Fruit fly (Drosophila melanogaster) whole organism, wandering third instar larva: ENCODE measurements around the gene SREBP.

Experiments
- CG32264 ChIP-seq: fragments of 200-800 bp; sonication (Bioruptor generic); optimal IDR thresholded peaks from 2 replicates; lab custom pipeline; 2016; ENCODE audit warnings: missing biosample characterization, missing genetic modification characterization
- CG9705 ChIP-seq: fragments of 200-800 bp; sonication (Bioruptor generic); optimal IDR thresholded peaks from 2 replicates; lab custom pipeline; 2018; ENCODE audit warnings: missing biosample characterization, mild to moderate bottlenecking, missing genetic modification characterization
- CrebA ChIP-seq: fragments of 200-800 bp; sonication (Bioruptor generic); optimal IDR thresholded peaks from 2 replicates; lab custom pipeline; 2016; ENCODE audit warnings: missing biosample characterization, mild to moderate bottlenecking, missing genetic modification characterization, borderline replicate concordance
- Dfd ChIP-seq: fragments of >200 bp; optimal IDR thresholded peaks from 2 replicates; lab custom pipeline; 2017; ENCODE audit warnings: missing biosample characterization, missing genetic modification characterization
- Dif ChIP-seq: fragments of 200-275, 200-300 bp; sonication (Bioruptor generic); optimal IDR thresholded peaks from 2 replicates; lab custom pipeline; 2018; ENCODE audit warnings: missing biosample characterization, missing genetic modification characterization; ENCODE audit not compliant: partially characterized antibody
- GATAd ChIP-seq: sonication (Bioruptor generic); optimal IDR thresholded peaks from 2 replicates; lab custom pipeline; 2016; ENCODE audit warnings: missing biosample characterization, missing genetic modification characterization
- HLH106 ChIP-seq: fragments of 200-800 bp; optimal IDR thresholded peaks from 3 replicates; lab custom pipeline; 2019; ENCODE audit warnings: missing biosample characterization, mild to moderate bottlenecking, missing genetic modification characterization, moderate library complexity
- Hnf4 ChIP-seq: fragments of 200-800 bp; sonication (Bioruptor generic); optimal IDR thresholded peaks from 2 replicates; lab custom pipeline; 2016; ENCODE audit warnings: missing biosample characterization, mild to moderate bottlenecking, missing genetic modification characterization
- Hr78 ChIP-seq: fragments of >200 bp; optimal IDR thresholded peaks from 2 replicates; lab custom pipeline; 2017; ENCODE audit warnings: missing biosample characterization, missing genetic modification characterization
- Hr83 ChIP-seq: fragments of 200-300 bp; sonication (Bioruptor generic); optimal IDR thresholded peaks from 2 replicates; lab custom pipeline; 2016; ENCODE audit warnings: missing biosample characterization, mild to moderate bottlenecking, missing genetic modification characterization, moderate library complexity; ENCODE audit not compliant: poor library complexity, severe bottlenecking
- Jra ChIP-seq: sonication (Bioruptor generic); optimal IDR thresholded peaks from 2 replicates; lab custom pipeline; 2016; ENCODE audit warnings: missing biosample characterization, missing genetic modification characterization
- Mio ChIP-seq: sonication (Bioruptor generic); optimal IDR thresholded peaks from 2 replicates; lab custom pipeline; 2016; ENCODE audit warnings: missing biosample characterization, missing genetic modification characterization
- Myc ChIP-seq: fragments of >200 bp; optimal IDR thresholded peaks from 2 replicates; lab custom pipeline; 2017
- N ChIP-seq: fragments of >200 bp; optimal IDR thresholded peaks from 2 replicates; lab custom pipeline; 2018; ENCODE audit warnings: missing biosample characterization, missing external identifiers, missing genetic modification characterization
- OdsH ChIP-seq: fragments of 200-800 bp; sonication (Bioruptor generic); optimal IDR thresholded peaks from 2 replicates; lab custom pipeline; 2016; ENCODE audit warnings: missing biosample characterization, mild to moderate bottlenecking, missing genetic modification characterization
- Rel ChIP-seq, 2 experiments: fragments of 200-800 bp; sonication (Bioruptor generic) in 1 of 2; optimal IDR thresholded peaks; 2 replicates in 1 of 2; 3 replicates in 1 of 2; lab custom pipeline; 2016 to 2019; ENCODE audit warnings: mild to moderate bottlenecking in 2 of 2, missing biosample characterization in 2 of 2, missing genetic modification characterization in 2 of 2, moderate library complexity in 1 of 2
- Sp1 ChIP-seq: fragments of 200-800 bp; sonication (Bioruptor generic); optimal IDR thresholded peaks from 3 replicates; lab custom pipeline; 2019; ENCODE audit warnings: missing biosample characterization, mild to moderate bottlenecking, missing genetic modification characterization, moderate library complexity
- Vsx2 ChIP-seq: fragments of 200-300, 225-300 bp; sonication (Bioruptor generic); optimal IDR thresholded peaks from 2 replicates; lab custom pipeline; 2018; ENCODE audit warnings: missing biosample characterization, missing genetic modification characterization; ENCODE audit not compliant: partially characterized antibody
- br ChIP-seq: fragments of 200-800 bp; sonication (Bioruptor generic); optimal IDR thresholded peaks from 2 replicates; lab custom pipeline; 2016; ENCODE audit warnings: missing biosample characterization, missing genetic modification characterization
- brk ChIP-seq: fragments of 200-800 bp; sonication (Bioruptor generic); optimal IDR thresholded peaks from 2 replicates; lab custom pipeline; 2016; ENCODE audit warnings: missing biosample characterization, mild to moderate bottlenecking, missing genetic modification characterization
- dl ChIP-seq, 2 experiments: fragments of 175-275, 200-275 bp in 1 of 2; fragments of 200-275 bp in 1 of 2; sonication (Bioruptor generic); optimal IDR thresholded peaks; lab custom pipeline; 2018; ENCODE audit warnings: mild to moderate bottlenecking in 2 of 2, missing biosample characterization in 2 of 2, missing genetic modification characterization in 2 of 2, moderate library complexity in 2 of 2; ENCODE audit not compliant: partially characterized antibody in 2 of 2, insufficient read depth in 1 of 2
- dmrt93B ChIP-seq: fragments of 200-800 bp; sonication (Bioruptor generic); optimal IDR thresholded peaks from 2 replicates; lab custom pipeline; 2018; ENCODE audit warnings: missing biosample characterization, mild to moderate bottlenecking, missing genetic modification characterization
- dsf ChIP-seq: sonication (Bioruptor generic); optimal IDR thresholded peaks from 2 replicates; lab custom pipeline; 2016; ENCODE audit warnings: missing biosample characterization, missing genetic modification characterization, borderline replicate concordance
- ey ChIP-seq: fragments of 200-800 bp; sonication (Bioruptor generic); optimal IDR thresholded peaks from 2 replicates; lab custom pipeline; 2016; ENCODE audit warnings: missing biosample characterization, missing genetic modification characterization
- foxo ChIP-seq, 2 experiments: fragments of 200-800 bp; sonication (Bioruptor generic); optimal IDR thresholded peaks; 2 replicates in 1 of 2; 3 replicates in 1 of 2; lab custom pipeline; 2016 to 2017; ENCODE audit warnings: missing biosample characterization in 2 of 2, missing genetic modification characterization in 2 of 2
- fru ChIP-seq: fragments of 200-800 bp; sonication (Bioruptor generic); optimal IDR thresholded peaks from 3 replicates; lab custom pipeline; 2016; ENCODE audit warnings: missing biosample characterization, mild to moderate bottlenecking, missing genetic modification characterization
- h ChIP-seq: fragments of 200-800 bp; sonication (Bioruptor generic); optimal IDR thresholded peaks from 3 replicates; lab custom pipeline; 2016; ENCODE audit warnings: missing biosample characterization, mild to moderate bottlenecking, missing genetic modification characterization
- jim ChIP-seq: fragments of 175-275, 200-325 bp; sonication (Bioruptor generic); optimal IDR thresholded peaks from 2 replicates; lab custom pipeline; 2016; ENCODE audit warnings: missing biosample characterization, mild to moderate bottlenecking, missing genetic modification characterization
- lola ChIP-seq: fragments of >200 bp; optimal IDR thresholded peaks from 2 replicates; lab custom pipeline; 2017; ENCODE audit warnings: missing biosample characterization, missing genetic modification characterization
- psq ChIP-seq: fragments of 200-800 bp; sonication (Bioruptor generic); optimal IDR thresholded peaks from 3 replicates; lab custom pipeline; 2017; ENCODE audit warnings: missing biosample characterization, mild to moderate bottlenecking, missing genetic modification characterization, moderate library complexity
- rgr ChIP-seq: fragments of 200-800 bp; sonication (Bioruptor generic); optimal IDR thresholded peaks from 3 replicates; lab custom pipeline; 2016; ENCODE audit warnings: missing biosample characterization, mild to moderate bottlenecking, missing genetic modification characterization
- sage ChIP-seq: fragments of 200-800 bp; sonication (Bioruptor generic); optimal IDR thresholded peaks from 2 replicates; lab custom pipeline; 2016; ENCODE audit warnings: missing biosample characterization, mild to moderate bottlenecking, missing genetic modification characterization
- sv ChIP-seq: fragments of 200-800 bp; sonication (Bioruptor generic); optimal IDR thresholded peaks from 3 replicates; lab custom pipeline; 2016; ENCODE audit warnings: missing biosample characterization, missing genetic modification characterization
- tai ChIP-seq: sonication (Bioruptor generic); optimal IDR thresholded peaks from 2 replicates; lab custom pipeline; 2016; ENCODE audit warnings: missing biosample characterization, missing genetic modification characterization
- usp ChIP-seq: fragments of >200 bp; optimal IDR thresholded peaks from 2 replicates; lab custom pipeline; 2017; ENCODE audit warnings: missing biosample characterization, missing genetic modification characterization
- woc ChIP-seq: sonication (Bioruptor generic); optimal IDR thresholded peaks from 2 replicates; lab custom pipeline; 2016; ENCODE audit warnings: missing biosample characterization, mild to moderate bottlenecking, missing genetic modification characterization

The SREBP gene

DNA sequence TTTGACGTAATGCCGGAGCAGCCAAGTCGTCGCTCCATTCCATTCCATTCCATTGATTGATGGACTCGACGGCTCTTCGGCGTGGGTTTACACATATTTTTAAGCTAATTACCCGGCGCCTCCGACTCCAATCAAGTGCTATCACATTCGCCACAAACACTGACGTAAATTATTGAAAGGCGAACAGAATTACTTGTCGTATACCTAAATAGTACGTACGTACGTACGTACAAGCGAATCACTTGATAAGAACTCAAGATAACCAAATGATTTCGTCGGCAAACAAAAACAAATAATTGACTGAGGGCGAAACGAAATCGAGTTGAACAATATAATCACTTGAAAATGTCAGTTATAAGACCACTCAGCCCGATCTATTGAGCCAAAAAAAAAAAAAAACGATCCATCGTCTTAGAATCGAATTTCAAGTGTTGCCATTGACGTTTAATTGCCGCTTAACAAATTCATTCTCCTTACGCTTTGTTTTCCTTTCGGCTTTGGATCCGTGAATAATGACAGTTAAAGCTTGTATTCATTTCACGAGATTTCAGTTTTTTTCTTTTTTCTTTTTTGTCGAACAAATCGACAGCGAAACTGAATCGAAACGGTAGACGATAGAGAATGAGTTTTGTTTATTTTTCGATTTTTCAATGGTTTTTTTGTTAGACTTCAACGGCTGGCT lies 16.3 kb upstream of the SREBP start (continued):
- TF ChIP-seq dl (GFP tag; optimal IDR thresholded peaks at IDR 0.05; lab: Kevin White, UChicago; ENCODE audit: insufficient read depth in 1 of 2, partially characterized antibody in 2 of 2) (no peak), br (GFP tag; lab: Kevin White, UChicago) (no peak), sv (GFP tag; lab: Kevin White, UChicago) (no peak), N (GFP tag; lab: Kevin White, UChicago) (no peak), Rel (GFP tag; optimal IDR thresholded peaks at IDR 0.05; lab: Kevin White, UChicago) (no peak), Rel (tag; optimal IDR thresholded peaks at IDR 0.05; lab: Kevin White, UChicago) (peak; percentile 24), Hr78 (GFP tag; lab: Kevin White, UChicago) (no peak), Jra (GFP tag; lab: Kevin White, UChicago) (no peak)

DNA sequence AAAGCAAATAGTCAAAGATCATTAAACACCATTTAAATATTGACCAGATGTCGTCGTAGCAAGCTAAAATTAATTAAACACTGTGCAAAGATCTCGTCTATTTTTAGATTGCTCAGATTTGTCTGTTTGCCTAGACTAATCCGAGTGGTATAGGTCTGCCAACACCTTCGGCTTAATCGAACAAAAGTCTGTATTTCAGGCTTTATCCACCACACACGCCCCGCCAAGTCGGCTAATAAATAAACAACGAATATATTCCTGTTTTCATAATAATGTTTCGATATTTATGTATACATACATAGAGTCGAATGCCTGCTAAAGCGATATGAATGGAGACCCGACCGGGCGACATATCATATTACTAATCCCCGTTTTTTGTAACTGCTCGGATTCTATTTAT lies 15.2 kb upstream of the SREBP start:
- TF ChIP-seq Mio (no peak), woc (GFP tag; lab: Kevin White, UChicago) (no peak), dl (GFP tag; optimal IDR thresholded peaks at IDR 0.05; lab: Kevin White, UChicago; ENCODE audit: insufficient read depth in 1 of 2, partially characterized antibody in 2 of 2) (no peak), Sp1 (GFP tag; lab: Kevin White, UChicago) (no peak)

DNA sequence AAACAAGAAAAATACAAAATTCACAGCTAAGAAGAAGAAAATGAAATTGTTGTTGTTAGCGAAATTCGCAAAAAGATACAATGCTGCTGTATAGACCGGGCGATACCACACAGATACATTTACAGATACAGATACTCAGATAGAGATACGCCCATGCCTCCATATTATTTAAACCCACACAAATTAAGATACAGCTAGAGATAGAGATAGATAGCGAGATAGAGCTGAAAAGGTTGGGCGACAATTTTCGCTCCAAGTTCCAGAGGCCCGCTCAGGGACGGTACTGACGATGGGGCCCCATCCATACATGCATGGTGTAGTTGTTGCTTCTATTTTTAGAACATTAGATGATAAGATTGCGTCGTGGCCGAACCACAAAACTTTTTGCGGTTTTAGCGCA lies 6.1 kb upstream of the SREBP start:
- TF ChIP-seq dmrt93B (GFP tag; lab: Kevin White, UChicago) (no peak), Hr83 (peak; percentile 28)
- TF ChIP-seq, all 38 proteins: peak for 1

DNA sequence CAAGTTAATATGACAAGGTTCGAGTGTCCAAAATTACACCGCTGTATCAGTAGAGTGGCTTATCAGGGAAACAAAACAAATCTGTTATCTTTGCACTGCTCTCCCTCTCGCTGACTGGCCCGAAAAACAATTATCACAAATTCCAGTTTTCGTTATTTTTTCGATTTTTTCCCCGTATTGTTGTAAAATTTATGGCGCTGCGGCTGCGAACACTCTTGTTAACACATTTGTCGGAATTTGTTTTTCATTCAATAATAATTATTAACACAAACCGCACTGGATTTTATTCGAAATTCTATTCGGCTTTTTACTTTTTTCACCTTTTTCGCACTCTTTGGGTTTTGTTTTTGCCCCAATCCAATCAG lies 3.2 kb upstream of the SREBP start:
- no peak for TF ChIP-seq brk
- TF ChIP-seq Rel (GFP tag; optimal IDR thresholded peaks at IDR 0.05; lab: Kevin White, UChicago): no peak
- TF ChIP-seq Rel (tag; optimal IDR thresholded peaks at IDR 0.05; lab: Kevin White, UChicago): peak; percentile 51
- TF ChIP-seq, all 38 proteins: peak for 1

DNA sequence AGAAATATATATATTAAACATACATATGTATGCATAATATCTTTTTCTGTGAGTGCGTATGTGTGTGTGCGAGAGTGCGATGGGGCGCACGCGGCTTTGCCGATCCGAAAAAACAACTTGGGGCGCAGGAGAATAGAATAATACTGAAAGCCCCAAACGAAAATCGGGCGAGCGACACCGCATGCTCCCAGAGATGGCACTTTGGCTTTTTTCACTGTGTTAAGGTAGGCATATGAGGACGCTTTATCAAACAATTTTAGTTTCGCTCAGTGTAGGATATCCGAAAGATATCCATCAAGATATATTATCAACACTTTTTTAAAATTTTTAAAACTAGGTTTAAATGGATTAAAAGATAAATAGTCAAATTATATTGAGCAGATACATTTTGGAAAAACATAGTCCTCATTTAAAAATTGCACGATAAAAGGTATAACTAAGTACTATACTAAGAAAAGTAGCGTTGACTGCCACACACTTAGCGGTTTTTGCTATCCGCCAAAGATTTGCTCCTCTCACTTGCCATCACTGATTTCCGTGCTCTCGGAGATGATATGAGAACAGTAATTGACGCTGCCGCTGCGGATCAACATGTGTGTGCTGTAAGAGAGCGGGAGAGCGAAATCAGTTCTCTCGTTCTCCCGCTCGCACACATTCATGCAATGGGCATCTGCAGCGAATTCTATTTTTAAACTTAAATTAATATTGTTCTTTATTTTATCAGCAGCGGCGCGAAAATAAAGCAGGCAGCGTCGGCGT lies 2.6 kb upstream of the SREBP start:
- no peak for TF ChIP-seq N (GFP tag; lab: Kevin White, UChicago)
- peak; percentile 64 for TF ChIP-seq br (GFP tag; lab: Kevin White, UChicago)
- TF ChIP-seq brk: no peak
- no peak for TF ChIP-seq Dfd (GFP tag; lab: Kevin White, UChicago)
- peak; percentile 77 for TF ChIP-seq Sp1 (GFP tag; lab: Kevin White, UChicago)
- no peak for TF ChIP-seq Mio
- TF ChIP-seq sage (GFP tag; lab: Kevin White, UChicago): peak; percentile 61
- peak in 1 of 2 experiments; percentile 80 for TF ChIP-seq foxo (GFP tag; optimal IDR thresholded peaks at IDR 0.05; lab: Kevin White, UChicago)
- TF ChIP-seq Hnf4 (GFP tag; lab: Kevin White, UChicago): peak; percentile 24
- peak; percentile 57 for TF ChIP-seq Rel (GFP tag; optimal IDR thresholded peaks at IDR 0.05; lab: Kevin White, UChicago)
- peak; percentile 0 for TF ChIP-seq Rel (tag; optimal IDR thresholded peaks at IDR 0.05; lab: Kevin White, UChicago)
- no peak for TF ChIP-seq dsf (GFP tag; lab: Kevin White, UChicago)
- peak; percentile 46 for TF ChIP-seq Hr83
- TF ChIP-seq psq (GFP tag; lab: Kevin White, UChicago): peak; percentile 71
- peak; percentile 21 for TF ChIP-seq CrebA (GFP tag; lab: Kevin White, UChicago)
- no peak for TF ChIP-seq GATAd (GFP tag; lab: Kevin White, UChicago)
- peak; percentile 72 for TF ChIP-seq rgr (GFP tag; lab: Kevin White, UChicago)
- peak; percentile 83 for TF ChIP-seq fru
- no peak for TF ChIP-seq tai (GFP tag; lab: Kevin White, UChicago)
- TF ChIP-seq sv (GFP tag; lab: Kevin White, UChicago): peak; percentile 49
- TF ChIP-seq Hr78 (GFP tag; lab: Kevin White, UChicago): no peak
- peak; percentile 55 for TF ChIP-seq CG9705 (GFP tag; lab: Kevin White, UChicago)
- peak; percentile 49 for TF ChIP-seq dmrt93B (GFP tag; lab: Kevin White, UChicago)
- TF ChIP-seq ey: peak; percentile 73
- peak; percentile 95 for TF ChIP-seq Dif (GFP tag; lab: Kevin White, UChicago)
- TF ChIP-seq lola (GFP tag; lab: Kevin White, UChicago): no peak
- TF ChIP-seq woc (GFP tag; lab: Kevin White, UChicago): peak; percentile 97
- TF ChIP-seq Myc (lab: Kevin White, UChicago): peak; percentile 100
- TF ChIP-seq OdsH (GFP tag; lab: Kevin White, UChicago): peak; percentile 63
- TF ChIP-seq jim (GFP tag; lab: Kevin White, UChicago): no peak
- peak; percentile 92 to 93 for TF ChIP-seq dl (GFP tag; optimal IDR thresholded peaks at IDR 0.05; lab: Kevin White, UChicago; ENCODE audit: insufficient read depth in 1 of 2, partially characterized antibody in 2 of 2)
- TF ChIP-seq h: peak; percentile 73
- TF ChIP-seq usp (GFP tag; lab: Kevin White, UChicago): no peak
- peak; percentile 91 for TF ChIP-seq HLH106 (tag; lab: Kevin White, UChicago)
- TF ChIP-seq Vsx2 (GFP tag; lab: Kevin White, UChicago): no peak
- peak; percentile 1 for TF ChIP-seq Jra (GFP tag; lab: Kevin White, UChicago)
- TF ChIP-seq CG32264 (GFP tag; lab: Kevin White, UChicago): no peak
